Worm (Caenorhabditis elegans) whole organism, midembryonic: ENCODE results near the gene rfl-1.
A peak's percentile ranks its signal among the peaks of the same experiment; 100 is the strongest.

Source experiments
- T22C8.4 ChIP-seq: fragments of 200-800 bp; sonication (Bioruptor generic); IDR thresholded peaks from 2 replicates; pipeline ENCODE4 v1.3.6; 2022; ENCODE audit warnings: missing genetic modification characterization, missing compliant biosample characterization
- cog-1 ChIP-seq: sonication (generic microtip); optimal IDR thresholded peaks from 2 replicates; lab custom pipeline; 2016; ENCODE audit warnings: missing genetic modification characterization, missing compliant biosample characterization
- flt-1 ChIP-seq: fragments of 200-800 bp; sonication (Bioruptor generic); IDR thresholded peaks from 2 replicates; pipeline ENCODE4 v1.3.6; 2022; ENCODE audit warnings: missing genetic modification characterization, missing compliant biosample characterization
- klf-2 ChIP-seq: fragments of 200-800 bp; sonication (Bioruptor generic); conservative IDR thresholded peaks from 2 replicates; pipeline ENCODE4 v1.3.6; 2022; ENCODE audit warnings: missing genetic modification reagents, missing genetic modification characterization, missing compliant biosample characterization
- med-1 ChIP-seq: sonication (generic microtip); optimal IDR thresholded peaks from 2 replicates; lab custom pipeline; 2017; ENCODE audit warnings: missing genetic modification characterization, mild to moderate bottlenecking, missing compliant biosample characterization, antibody characterized with exemption, missing genetic modification reagents; ENCODE audit not compliant: insufficient read depth
- ref-1 ChIP-seq: fragments of 200-800 bp; sonication (Bioruptor generic); conservative IDR thresholded peaks from 2 replicates; pipeline ENCODE4 v1.3.6; 2022; ENCODE audit warnings: missing genetic modification reagents, missing genetic modification characterization, missing compliant biosample characterization
- tab-1 ChIP-seq: fragments of 200-800 bp; sonication (Bioruptor generic); IDR thresholded peaks from 2 replicates; pipeline ENCODE4 v1.3.6; 2022; ENCODE audit warnings: missing genetic modification characterization, missing compliant biosample characterization
- ztf-23 ChIP-seq: fragments of 200-800 bp; sonication (Bioruptor generic); IDR thresholded peaks from 2 replicates; pipeline ENCODE4 v1.3.6; 2022; ENCODE audit warnings: missing genetic modification reagents, missing genetic modification characterization, missing compliant biosample characterization
- ztf-29 ChIP-seq: fragments of 200-800 bp; sonication (Bioruptor generic); IDR thresholded peaks from 2 replicates; pipeline ENCODE4 v1.3.6; 2022; ENCODE audit warnings: missing genetic modification reagents, missing genetic modification characterization, missing compliant biosample characterization

rfl-1 gene

ce11 chrIII:7021156-7021637 lies at the start of gene rfl-1:
rfl-1 (plus strand) TSS chrIII:7021206.
- TF ChIP-seq T22C8.4 (GFP tag; lab: Robert Waterston, UW) (no peak), cog-1 (tag; lab: Kevin White, UChicago) (no peak), flt-1 (GFP tag; lab: Robert Waterston, UW) (no peak), tab-1 (no peak), ref-1 (GFP tag; lab: Robert Waterston, UW) (no peak), ztf-23 (GFP tag; lab: Robert Waterston, UW) (no peak), ztf-29 (GFP tag; lab: Robert Waterston, UW) (no peak), med-1 (GFP tag; lab: Kevin White, UChicago) (no peak), klf-2 (GFP tag; lab: Robert Waterston, UW) (no peak)

ce11 chrIII:6971662-6972284 lies 49.2 kb upstream of the rfl-1 start, which contains the start of the genes eef-1A.1 and rfc-4:
eef-1A.1 (minus strand) TSS chrIII:6971712.
rfc-4 (plus strand) TSS chrIII:6972253.
- peak; percentile 87 for TF ChIP-seq cog-1 (tag; lab: Kevin White, UChicago)
- no peak for TF ChIP-seq ref-1 (GFP tag; lab: Robert Waterston, UW)
- no peak for TF ChIP-seq ztf-29 (GFP tag; lab: Robert Waterston, UW)
- peak; percentile 1 for TF ChIP-seq med-1 (GFP tag; lab: Kevin White, UChicago)
- TF ChIP-seq T22C8.4 (GFP tag; lab: Robert Waterston, UW), result no peak
- TF ChIP-seq flt-1 (GFP tag; lab: Robert Waterston, UW), result peak; percentile 86
- TF ChIP-seq klf-2 (GFP tag; lab: Robert Waterston, UW), result 0 out of 2 replicates have a peak, but pooled peaks have one; percentile 57
- TF ChIP-seq tab-1, result peak; percentile 64; the same call in 1 of the 2 replicates
- peak; percentile 82; the same call in 1 of the 2 replicates for TF ChIP-seq ztf-23 (GFP tag; lab: Robert Waterston, UW)

- no peak for TF ChIP-seq flt-1 (GFP tag; lab: Robert Waterston, UW)
- no peak for TF ChIP-seq T22C8.4 (GFP tag; lab: Robert Waterston, UW)
- TF ChIP-seq cog-1 (tag; lab: Kevin White, UChicago), result no peak
- TF ChIP-seq klf-2 (GFP tag; lab: Robert Waterston, UW), result no peak
- TF ChIP-seq med-1 (GFP tag; lab: Kevin White, UChicago), result no peak
- no peak for TF ChIP-seq ztf-29 (GFP tag; lab: Robert Waterston, UW)
- no peak for TF ChIP-seq ref-1 (GFP tag; lab: Robert Waterston, UW)
- TF ChIP-seq tab-1, result no peak
- no peak for TF ChIP-seq ztf-23 (GFP tag; lab: Robert Waterston, UW)
These were observed 47.3 kb upstream of the rfl-1 start, which contains the start of gene F31E3.2 for ce11 chrIII:6973682-6974081. F31E3.2 (plus strand) TSS chrIII:6973982.

- no peak for TF ChIP-seq ztf-29 (GFP tag; lab: Robert Waterston, UW)
- no peak for TF ChIP-seq klf-2 (GFP tag; lab: Robert Waterston, UW)
- no peak for TF ChIP-seq med-1 (GFP tag; lab: Kevin White, UChicago)
- TF ChIP-seq cog-1 (tag; lab: Kevin White, UChicago), result no peak
- no peak for TF ChIP-seq T22C8.4 (GFP tag; lab: Robert Waterston, UW)
- no peak for TF ChIP-seq flt-1 (GFP tag; lab: Robert Waterston, UW)
- TF ChIP-seq ztf-23 (GFP tag; lab: Robert Waterston, UW), result no peak
- no peak for TF ChIP-seq tab-1
- TF ChIP-seq ref-1 (GFP tag; lab: Robert Waterston, UW), result no peak
These were observed 46.1 kb upstream of the rfl-1 start for ce11 chrIII:6974952-6975351.

ce11 chrIII:6978875-6979274 lies 42.1 kb upstream of the rfl-1 start:
- no peak for TF ChIP-seq ztf-29 (GFP tag; lab: Robert Waterston, UW)
- 0 out of 2 replicates have a peak, but pooled peaks have one; percentile 5 for TF ChIP-seq flt-1 (GFP tag; lab: Robert Waterston, UW)
- TF ChIP-seq cog-1 (tag; lab: Kevin White, UChicago), result peak; percentile 85
- TF ChIP-seq ztf-23 (GFP tag; lab: Robert Waterston, UW), result 0 out of 2 replicates have a peak, but pooled peaks have one; percentile 56

- TF ChIP-seq med-1 (GFP tag; lab: Kevin White, UChicago) (no peak), ztf-29 (GFP tag; lab: Robert Waterston, UW) (no peak), klf-2 (GFP tag; lab: Robert Waterston, UW) (no peak), tab-1 (no peak), ref-1 (GFP tag; lab: Robert Waterston, UW) (no peak), ztf-23 (GFP tag; lab: Robert Waterston, UW) (no peak), flt-1 (GFP tag; lab: Robert Waterston, UW) (no peak), T22C8.4 (GFP tag; lab: Robert Waterston, UW) (no peak), cog-1 (tag; lab: Kevin White, UChicago) (no peak)
These were observed 41.4 kb upstream of the rfl-1 start, which contains the start of gene ceh-20 for ce11 chrIII:6979584-6979983. ceh-20 (plus strand) TSS chrIII:6979884.

- peak; percentile 30; the same call in 1 of the 2 replicates for TF ChIP-seq flt-1 (GFP tag; lab: Robert Waterston, UW)
These were observed 38.9 kb upstream of the rfl-1 start, which contains the start of gene F31E3.6 for ce11 chrIII:6981989-6982553. F31E3.6 (plus strand) TSS chrIII:6982081.

ce11 chrIII:6988060-6988459 lies 32.9 kb upstream of the rfl-1 start:
- TF ChIP-seq med-1 (GFP tag; lab: Kevin White, UChicago) (no peak), T22C8.4 (GFP tag; lab: Robert Waterston, UW) (no peak), klf-2 (GFP tag; lab: Robert Waterston, UW) (no peak), ref-1 (GFP tag; lab: Robert Waterston, UW) (no peak), flt-1 (GFP tag; lab: Robert Waterston, UW) (no peak), tab-1 (no peak), ztf-29 (GFP tag; lab: Robert Waterston, UW) (no peak), ztf-23 (GFP tag; lab: Robert Waterston, UW) (no peak), cog-1 (tag; lab: Kevin White, UChicago) (no peak)
